Worm (Caenorhabditis elegans): ENCODE results near the gene pfd-4.

The pfd-4 gene

DNA sequence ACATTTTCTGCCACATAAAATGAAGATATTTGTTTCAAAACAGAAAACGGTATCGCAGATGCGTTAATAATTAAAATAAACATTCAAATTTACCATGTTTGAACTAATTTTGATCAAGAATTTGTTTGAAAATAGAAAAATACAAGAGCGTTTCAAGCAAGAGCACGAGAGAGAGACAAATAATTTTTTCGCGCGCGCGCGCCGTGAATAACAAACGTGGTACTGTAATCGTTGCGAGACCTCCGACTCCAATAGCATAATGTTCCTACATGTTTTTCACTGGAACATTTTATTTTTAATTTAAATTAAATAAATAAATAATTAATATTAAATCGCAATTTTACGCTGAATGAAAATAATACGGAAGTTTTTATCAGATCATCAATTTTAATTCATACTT, 22.0 kb downstream of the pfd-4 start, which contains the start of gene F54E12.2 (continued):
- TF ChIP-seq mcd-1 (GFP tag; IDR thresholded peaks at IDR 0.05), result peak; percentile 57; the same call in 1 of the 2 replicates
- TF ChIP-seq gei-17 (GFP tag; optimal IDR thresholded peaks at IDR 0.05), result no peak
- no peak for TF ChIP-seq chd-7 (tag; optimal IDR thresholded peaks at IDR 0.05)
- TF ChIP-seq athp-1 (tag; optimal IDR thresholded peaks at IDR 0.05), result peak; percentile 38
- peak; percentile 91 for TF ChIP-seq hsf-1 (GFP tag; IDR thresholded peaks at IDR 0.05)
- TF ChIP-seq F33H1.4 (GFP tag; IDR thresholded peaks at IDR 0.05), result peak; percentile 99
- peak; percentile 35; the same call in 1 of the 2 replicates for TF ChIP-seq Y67H2A.10 (GFP tag; conservative IDR thresholded peaks at IDR 0.05)
- no peak for TF ChIP-seq ceh-79 (tag; optimal IDR thresholded peaks at IDR 0.05)
- peak; percentile 67 for TF ChIP-seq lin-26 (GFP tag; IDR thresholded peaks at IDR 0.05)
- no peak for TF ChIP-seq attf-5 (GFP tag; optimal IDR thresholded peaks at IDR 0.05)
- 0 out of 2 replicates have a peak, but pooled peaks have one; percentile 48 for TF ChIP-seq aptf-2 (GFP tag; conservative IDR thresholded peaks at IDR 0.05)
- TF ChIP-seq F49E8.2 (tag; optimal IDR thresholded peaks at IDR 0.05; ENCODE audit: insufficient read depth), result peak; percentile 65
- TF ChIP-seq ets-4 (GFP tag; optimal IDR thresholded peaks at IDR 0.05), result no peak
- TF ChIP-seq ztf-22 (GFP tag; optimal IDR thresholded peaks at IDR 0.05), result no peak
- peak; percentile 7 for TF ChIP-seq F23B12.7 (tag; optimal IDR thresholded peaks at IDR 0.05; ENCODE audit: insufficient read depth)
- peak; percentile 89 for TF ChIP-seq dox-1 (GFP tag; IDR thresholded peaks at IDR 0.05)
- no peak for TF ChIP-seq dpff-1 (tag; optimal IDR thresholded peaks at IDR 0.05)
- peak; percentile 99 for TF ChIP-seq madf-6 (GFP tag; IDR thresholded peaks at IDR 0.05)
- TF ChIP-seq T26A5.8 (tag; optimal IDR thresholded peaks at IDR 0.05), result no peak
- peak; percentile 95 for TF ChIP-seq xnd-1 (tag; optimal IDR thresholded peaks at IDR 0.05)
- peak; percentile 96 for TF ChIP-seq madf-8 (GFP tag; conservative IDR thresholded peaks at IDR 0.05)
- no peak for TF ChIP-seq rpc-1 (optimal IDR thresholded peaks at IDR 0.05)
- no peak for TF ChIP-seq rpc-1 (tag; optimal IDR thresholded peaks at IDR 0.05)
- TF ChIP-seq F39B2.1 (GFP tag; IDR thresholded peaks at IDR 0.05), result peak; percentile 88; the same call in 1 of the 2 replicates
- no peak for TF ChIP-seq madf-10 (tag; optimal IDR thresholded peaks at IDR 0.05)
- TF ChIP-seq pbrm-1 (GFP tag; IDR thresholded peaks at IDR 0.05), result peak; percentile 78
- TF ChIP-seq tbx-9 (tag; optimal IDR thresholded peaks at IDR 0.05; ENCODE audit: borderline replicate concordance), result no peak
- no peak; the same call in 1 of the 2 replicates for TF ChIP-seq lir-1 (GFP tag; conservative IDR thresholded peaks at IDR 0.05)
- no peak for TF ChIP-seq mel-28 (tag; optimal IDR thresholded peaks at IDR 0.05; ENCODE audit: borderline replicate concordance)
- peak; percentile 98 for TF ChIP-seq efl-1 (GFP tag; optimal IDR thresholded peaks at IDR 0.05)
- peak; percentile 91 for TF ChIP-seq madf-3 (GFP tag; IDR thresholded peaks at IDR 0.05)
- peak; percentile 88 for TF ChIP-seq rcor-1 (GFP tag; IDR thresholded peaks at IDR 0.05)
- TF ChIP-seq ztf-3 (GFP tag; optimal IDR thresholded peaks at IDR 0.05), result no peak
- no peak for TF ChIP-seq ceh-40 (GFP tag; IDR thresholded peaks at IDR 0.05)
- TF ChIP-seq snpc-1.1 (tag; optimal IDR thresholded peaks at IDR 0.05; ENCODE audit: insufficient read depth), result peak; percentile 56
- TF ChIP-seq ztf-28 (GFP tag; IDR thresholded peaks at IDR 0.05), result peak; percentile 82; the same call in 1 of the 2 replicates
- peak; percentile 88 for TF ChIP-seq snpc-1.3 (tag; optimal IDR thresholded peaks at IDR 0.05; ENCODE audit: insufficient read depth)

DNA sequence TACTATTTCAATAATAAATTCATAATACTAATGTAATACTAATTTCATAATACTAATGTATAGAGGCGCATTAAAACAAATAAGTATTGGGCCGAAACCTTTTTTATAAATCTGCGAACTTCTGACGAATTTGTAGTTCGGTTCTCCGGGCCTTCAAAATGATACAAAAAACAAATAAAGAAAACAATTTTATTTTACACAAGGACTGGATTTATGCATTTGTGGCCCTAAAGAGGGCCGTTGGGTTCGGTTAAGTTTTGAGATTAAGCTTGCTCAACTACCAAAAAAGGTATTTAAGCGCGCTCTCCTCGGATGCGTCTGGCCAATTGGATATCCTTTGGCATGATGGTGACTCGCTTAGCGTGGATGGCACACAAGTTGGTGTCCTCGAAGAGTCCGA, 22.6 kb downstream of the pfd-4 start:
- TF ChIP-seq egl-44 (GFP tag; IDR thresholded peaks at IDR 0.05), result peak; percentile 82
- peak; percentile 55 for TF ChIP-seq rcor-1 (GFP tag; IDR thresholded peaks at IDR 0.05)
- TF ChIP-seq F39B2.1 (GFP tag; IDR thresholded peaks at IDR 0.05), result peak; percentile 90
- peak; percentile 36; the same call in 1 of the 2 replicates for TF ChIP-seq hmg-1.2 (GFP tag; IDR thresholded peaks at IDR 0.05)
- TF ChIP-seq madf-6 (GFP tag; IDR thresholded peaks at IDR 0.05), result peak; percentile 70
- TF ChIP-seq ceh-100 (GFP tag; IDR thresholded peaks at IDR 0.05), result peak; percentile 22; the same call in 1 of the 2 replicates
- TF ChIP-seq Y53G8AR.9 (GFP tag; conservative IDR thresholded peaks at IDR 0.05), result peak; percentile 66
- TF ChIP-seq hsf-1 (GFP tag; IDR thresholded peaks at IDR 0.05), result peak; percentile 63
- TF ChIP-seq dox-1 (GFP tag; IDR thresholded peaks at IDR 0.05), result peak; percentile 63
- 0 out of 2 replicates have a peak, but pooled peaks have one; percentile 23 for TF ChIP-seq ztf-25 (GFP tag; IDR thresholded peaks at IDR 0.05)
- TF ChIP-seq lin-26 (GFP tag; IDR thresholded peaks at IDR 0.05), result peak; percentile 85
- peak; percentile 82 for TF ChIP-seq ekl-4 (GFP tag; IDR thresholded peaks at IDR 0.05)
- TF ChIP-seq madf-3 (GFP tag; IDR thresholded peaks at IDR 0.05), result 0 out of 2 replicates have a peak, but pooled peaks have one; percentile 16
- peak; percentile 32; the same call in 1 of the 2 replicates for TF ChIP-seq F33H1.4 (GFP tag; IDR thresholded peaks at IDR 0.05)
- TF ChIP-seq attf-6 (GFP tag; IDR thresholded peaks at IDR 0.05), result peak; percentile 83
- peak; percentile 74; the same call in 1 of the 2 replicates for TF ChIP-seq Y95B8A.8 (GFP tag; IDR thresholded peaks at IDR 0.05)
